Worm (Caenorhabditis elegans) whole organism, L1 larva: Measurements from ENCODE around the gene Y49F6B.8.

Experiments used
- C04F5.9 ChIP-seq: sonication (generic microtip); optimal IDR thresholded peaks from 2 replicates; lab custom pipeline; 2016; ENCODE audit warnings: missing genetic modification characterization, missing compliant biosample characterization
- C34B4.2 ChIP-seq: sonication (generic microtip); optimal IDR thresholded peaks from 2 replicates; lab custom pipeline; 2017; ENCODE audit warnings: mild to moderate bottlenecking, missing genetic modification characterization, missing compliant biosample characterization
- F16B12.6 ChIP-seq: fragments of 150-350 bp; optimal IDR thresholded peaks from 2 replicates; lab custom pipeline; 2014; ENCODE audit warnings: missing biosample characterization, missing genetic modification characterization
- Y116A8C.19 ChIP-seq: sonication (generic microtip); optimal IDR thresholded peaks from 2 replicates; lab custom pipeline; 2016; ENCODE audit warnings: missing compliant biosample characterization, missing genetic modification characterization, borderline replicate concordance
- aha-1 ChIP-seq: fragments of 150-350 bp; optimal IDR thresholded peaks from 2 replicates; lab custom pipeline; 2014; ENCODE audit warnings: missing biosample characterization, missing genetic modification characterization
- blmp-1 ChIP-seq: fragments of 150-350 bp; optimal IDR thresholded peaks from 2 replicates; lab custom pipeline; 2014; ENCODE audit warnings: missing biosample characterization, missing genetic modification characterization
- ceh-63 ChIP-seq: fragments of 200-800 bp; sonication (Bioruptor generic); optimal IDR thresholded peaks from 2 replicates; lab custom pipeline; 2018; ENCODE audit warnings: mild to moderate bottlenecking, missing genetic modification characterization, missing compliant biosample characterization
- ceh-82 ChIP-seq, 3 experiments: fragments of 150-350 bp in 1 of 3; sonication (generic microtip) in 2 of 3; optimal IDR thresholded peaks; 2 replicates each; lab custom pipeline; 2014 to 2017; ENCODE audit warnings: missing biosample characterization in 3 of 3, missing genetic modification characterization in 3 of 3
- ceh-88 ChIP-seq: fragments of 200-800 bp; sonication (Bioruptor generic); IDR thresholded peaks from 2 replicates; pipeline ENCODE4 v1.3.6; 2022; ENCODE audit warnings: missing genetic modification characterization, missing compliant biosample characterization
- ceh-90 ChIP-seq: sonication (generic microtip); optimal IDR thresholded peaks from 2 replicates; lab custom pipeline; 2016; ENCODE audit warnings: missing genetic modification characterization, missing compliant biosample characterization
- ces-1 ChIP-seq: fragments of 150-350 bp; optimal IDR thresholded peaks from 2 replicates; lab custom pipeline; 2014; ENCODE audit warnings: missing biosample characterization, missing genetic modification reagents, missing genetic modification characterization
- dpl-1 ChIP-seq, 3 experiments: fragments of 150-350 bp in 2 of 3; sonication (generic microtip) in 1 of 3; optimal IDR thresholded peaks; 2 replicates each; lab custom pipeline; 2014 to 2017; ENCODE audit warnings: missing biosample characterization in 3 of 3, missing genetic modification characterization in 3 of 3, missing genetic modification reagents in 3 of 3
- dsc-1 ChIP-seq: sonication (generic microtip); optimal IDR thresholded peaks from 2 replicates; lab custom pipeline; 2016; ENCODE audit warnings: mild to moderate bottlenecking, missing genetic modification characterization, missing compliant biosample characterization
- efl-1 ChIP-seq, 4 experiments: fragments of 150-350 bp; optimal IDR thresholded peaks in 3 of 4; peaks in 1 of 4; 1 replicate in 1 of 4; 2 replicates in 3 of 4; lab custom pipeline; 2014; ENCODE audit warnings: missing biosample characterization in 2 of 4, missing genetic modification characterization in 2 of 4, missing genetic modification reagents in 2 of 4
- egl-13 ChIP-seq: sonication (generic microtip); optimal IDR thresholded peaks from 2 replicates; lab custom pipeline; 2016; ENCODE audit warnings: missing genotype, missing genetic modification reagents, missing genetic modification characterization, missing compliant biosample characterization
- egl-27 ChIP-seq, 2 experiments: fragments of 150-350 bp in 1 of 2; sonication (generic microtip); optimal IDR thresholded peaks; 3 replicates each; lab custom pipeline; 2017 to 2018; ENCODE audit warnings: missing biosample characterization in 2 of 2, missing genetic modification characterization in 2 of 2, missing genetic modification reagents in 2 of 2
- elt-2 ChIP-seq: sonication (generic microtip); optimal IDR thresholded peaks from 2 replicates; lab custom pipeline; 2016; ENCODE audit warnings: missing genetic modification characterization, mild to moderate bottlenecking, inconsistent platforms, missing compliant biosample characterization, missing genetic modification reagents
- elt-3 ChIP-seq, 6 experiments: fragments of 150-350 bp in 1 of 6; sonication (generic microtip); optimal IDR thresholded peaks; 2 replicates each; lab custom pipeline; 2017 to 2018; ENCODE audit warnings: missing biosample characterization in 6 of 6, missing genetic modification characterization in 6 of 6, inconsistent platforms in 1 of 6
- fkh-4 ChIP-seq: sonication (generic microtip); optimal IDR thresholded peaks from 2 replicates; lab custom pipeline; 2016; ENCODE audit warnings: missing compliant biosample characterization, missing genetic modification characterization, borderline replicate concordance
- grh-1 ChIP-seq: fragments of 200-800 bp; sonication (Bioruptor generic); IDR thresholded peaks from 2 replicates; pipeline ENCODE4 v1.3.6; 2022; ENCODE audit warnings: missing genetic modification reagents, missing genetic modification characterization, missing compliant biosample characterization
- hlh-4 ChIP-seq: sonication (generic microtip); optimal IDR thresholded peaks from 2 replicates; lab custom pipeline; 2016; ENCODE audit warnings: mild to moderate bottlenecking, missing genetic modification characterization, missing compliant biosample characterization
- irx-1 ChIP-seq: sonication (generic microtip); optimal IDR thresholded peaks from 2 replicates; lab custom pipeline; 2016; ENCODE audit warnings: missing genetic modification characterization, missing compliant biosample characterization
- isw-1 ChIP-seq: fragments of 200-800 bp; sonication (Bioruptor generic); IDR thresholded peaks from 2 replicates; pipeline ENCODE4 v1.3.6; 2022; ENCODE audit warnings: missing genetic modification characterization, missing compliant biosample characterization
- lin-13 ChIP-seq: fragments of 150-350 bp; optimal IDR thresholded peaks from 2 replicates; lab custom pipeline; 2014; ENCODE audit warnings: missing biosample characterization, missing genetic modification reagents, missing genetic modification characterization
- lin-14 ChIP-seq: fragments of 200-800 bp; sonication (Bioruptor generic); optimal IDR thresholded peaks from 2 replicates; lab custom pipeline; 2018; ENCODE audit warnings: mild to moderate bottlenecking, missing genetic modification characterization, moderate library complexity, missing compliant biosample characterization
- lin-15B ChIP-seq: fragments of 150-350 bp; sonication (generic microtip); optimal IDR thresholded peaks from 3 replicates; lab custom pipeline; 2014; ENCODE audit warnings: missing biosample characterization, missing genetic modification characterization
- lin-35 ChIP-seq, 2 experiments: fragments of 150-350 bp; optimal IDR thresholded peaks; 2 replicates each; lab custom pipeline; 2014; ENCODE audit warnings: missing biosample characterization in 2 of 2, missing genetic modification characterization in 2 of 2, missing genetic modification reagents in 2 of 2
- lsy-2 ChIP-seq, 2 experiments: fragments of 150-350 bp; optimal IDR thresholded peaks; 2 replicates each; lab custom pipeline; 2014; ENCODE audit warnings: missing biosample characterization in 2 of 2, missing genetic modification characterization in 2 of 2
- mab-9 ChIP-seq: fragments of 200-800 bp; sonication (Bioruptor generic); IDR thresholded peaks from 2 replicates; pipeline ENCODE4 v1.3.6; 2022; ENCODE audit warnings: missing genetic modification reagents, missing genetic modification characterization, missing compliant biosample characterization
- mef-2 ChIP-seq: fragments of 150-350 bp; optimal IDR thresholded peaks from 2 replicates; lab custom pipeline; 2014; ENCODE audit warnings: missing biosample characterization, missing genetic modification characterization
- nhr-11 ChIP-seq: fragments of 150-350 bp; optimal IDR thresholded peaks from 2 replicates; lab custom pipeline; 2014; ENCODE audit warnings: missing biosample characterization, missing genetic modification characterization
- nhr-19 ChIP-seq: fragments of 200-800 bp; sonication (Bioruptor generic); conservative IDR thresholded peaks from 2 replicates; pipeline ENCODE4 v1.3.6; 2022; ENCODE audit warnings: missing genetic modification characterization, missing compliant biosample characterization
- nhr-20 ChIP-seq: sonication (generic microtip); optimal IDR thresholded peaks from 2 replicates; lab custom pipeline; 2016; ENCODE audit warnings: mild to moderate bottlenecking, missing genetic modification characterization, missing compliant biosample characterization
- nhr-84 ChIP-seq: sonication (generic microtip); optimal IDR thresholded peaks from 2 replicates; lab custom pipeline; 2017; ENCODE audit warnings: missing biosample characterization, missing genetic modification characterization
- pag-3 ChIP-seq: sonication (generic microtip); optimal IDR thresholded peaks from 2 replicates; lab custom pipeline; 2017; ENCODE audit warnings: missing genetic modification characterization, mild to moderate bottlenecking, missing compliant biosample characterization, antibody characterized with exemption, borderline replicate concordance; ENCODE audit not compliant: insufficient read depth
- rnt-1 ChIP-seq: sonication (generic microtip); optimal IDR thresholded peaks from 2 replicates; lab custom pipeline; 2016; ENCODE audit warnings: mild to moderate bottlenecking, missing genetic modification characterization, moderate library complexity, missing compliant biosample characterization
- snpc-4 ChIP-seq: fragments of 150-350 bp; optimal IDR thresholded peaks from 2 replicates; lab custom pipeline; 2014; ENCODE audit warnings: missing biosample characterization, missing genetic modification characterization
- swsn-7 ChIP-seq: sonication (generic microtip); optimal IDR thresholded peaks from 2 replicates; lab custom pipeline; 2016; ENCODE audit warnings: missing genetic modification characterization, missing compliant biosample characterization
- tbx-2 ChIP-seq: sonication (generic microtip); optimal IDR thresholded peaks from 2 replicates; lab custom pipeline; 2016; ENCODE audit warnings: missing genetic modification characterization, missing compliant biosample characterization
- tlp-1 ChIP-seq: fragments of 150-350 bp; optimal IDR thresholded peaks from 2 replicates; lab custom pipeline; 2014; ENCODE audit warnings: missing biosample characterization, missing genetic modification characterization
- unc-130 ChIP-seq: fragments of 150-350 bp; optimal IDR thresholded peaks from 2 replicates; lab custom pipeline; 2017; ENCODE audit warnings: missing biosample characterization, missing genetic modification characterization, inconsistent platforms
- unc-86 ChIP-seq: sonication (generic microtip); optimal IDR thresholded peaks from 2 replicates; lab custom pipeline; 2016; ENCODE audit warnings: missing genetic modification characterization, missing compliant biosample characterization
- vab-15 ChIP-seq: sonication (generic microtip); optimal IDR thresholded peaks from 2 replicates; lab custom pipeline; 2017; ENCODE audit warnings: missing genotype, mild to moderate bottlenecking, missing genetic modification characterization, missing compliant biosample characterization
- zag-1 ChIP-seq: fragments of 150-350 bp; optimal IDR thresholded peaks from 2 replicates; lab custom pipeline; 2014; ENCODE audit warnings: missing biosample characterization, missing genetic modification characterization
- zip-4 ChIP-seq: fragments of 200-800 bp; sonication (Bioruptor generic); optimal IDR thresholded peaks from 2 replicates; lab custom pipeline; 2018; ENCODE audit warnings: mild to moderate bottlenecking, missing genetic modification characterization, moderate library complexity, missing compliant biosample characterization

Gene Y49F6B.8

DNA sequence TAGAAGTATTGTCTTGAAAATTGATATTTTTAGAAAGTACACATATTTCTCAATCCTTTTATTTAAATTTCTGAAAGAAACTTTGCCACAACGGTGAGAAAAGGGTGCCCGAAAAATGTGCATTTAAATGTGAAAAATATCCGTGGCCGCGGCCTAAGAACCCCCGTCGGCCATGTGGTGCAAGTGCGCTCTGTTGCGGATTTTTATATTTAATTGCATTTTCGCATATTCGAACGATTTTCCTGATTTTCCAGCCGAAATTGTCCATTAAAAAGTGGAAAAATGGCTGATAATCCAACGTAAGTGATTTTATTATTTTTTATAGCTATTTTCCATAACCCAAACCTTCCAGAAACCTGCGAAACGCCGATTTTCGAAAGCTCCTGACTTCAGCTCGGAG is 747 bp upstream of the Y49F6B.8 start, which contains the start of gene smu-2 (continued):
- TF ChIP-seq zag-1 (no peak), ceh-63 (GFP tag; lab: Kevin White, UChicago) (no peak), lin-35 (GFP tag; optimal IDR thresholded peaks at IDR 0.05; lab: Kevin White, UChicago) (peak; percentile 51 to 70), snpc-4 (tag; lab: Kevin White, UChicago) (peak; percentile 41), nhr-84 (tag; lab: Kevin White, UChicago) (no peak), rnt-1 (tag; lab: Kevin White, UChicago) (peak; percentile 97), isw-1 (peak; percentile 68), irx-1 (tag; lab: Kevin White, UChicago) (peak; percentile 82), F16B12.6 (tag; lab: Kevin White, UChicago) (peak; percentile 53), lsy-2 (tag; optimal IDR thresholded peaks at IDR 0.05; lab: Kevin White, UChicago) (peak; percentile 69 to 75), elt-2 (tag; lab: Kevin White, UChicago) (peak; percentile 48), nhr-11 (tag; lab: Kevin White, UChicago) (no peak), mef-2 (tag; lab: Kevin White, UChicago) (no peak), egl-13 (tag; lab: Kevin White, UChicago) (peak; percentile 25), C34B4.2 (tag; lab: Kevin White, UChicago) (no peak), ceh-82 (tag; optimal IDR thresholded peaks at IDR 0.05; lab: Kevin White, UChicago) (peak; percentile 24 to 81 (median 55)), nhr-20 (tag; lab: Kevin White, UChicago) (peak; percentile 56), nhr-19 (GFP tag; lab: Robert Waterston, UW) (peak; percentile 57), blmp-1 (tag; lab: Kevin White, UChicago) (no peak), lin-15B (tag; lab: Kevin White, UChicago) (peak; percentile 88), ceh-88 (GFP tag; lab: Robert Waterston, UW) (no peak), egl-27 (tag; optimal IDR thresholded peaks at IDR 0.05; lab: Kevin White, UChicago) (no peak), unc-86 (tag; lab: Kevin White, UChicago) (peak; percentile 49), mab-9 (peak; percentile 54), grh-1 (no peak), aha-1 (no peak), tbx-2 (tag; lab: Kevin White, UChicago) (peak; percentile 71), C04F5.9 (tag; lab: Kevin White, UChicago) (peak; percentile 67), dsc-1 (tag; lab: Kevin White, UChicago) (no peak), tlp-1 (tag; lab: Kevin White, UChicago) (no peak), Y116A8C.19 (tag; lab: Kevin White, UChicago) (no peak), pag-3 (no peak), swsn-7 (no peak), ces-1 (peak; percentile 70), efl-1 (optimal IDR thresholded peaks at IDR 0.05; lab: Kevin White, UChicago) (peak; percentile 71 to 73), efl-1 (GFP tag; optimal IDR thresholded peaks at IDR 0.05 in 1 of 2; lab: Kevin White, UChicago) (peak; percentile 71 to 96)

DNA sequence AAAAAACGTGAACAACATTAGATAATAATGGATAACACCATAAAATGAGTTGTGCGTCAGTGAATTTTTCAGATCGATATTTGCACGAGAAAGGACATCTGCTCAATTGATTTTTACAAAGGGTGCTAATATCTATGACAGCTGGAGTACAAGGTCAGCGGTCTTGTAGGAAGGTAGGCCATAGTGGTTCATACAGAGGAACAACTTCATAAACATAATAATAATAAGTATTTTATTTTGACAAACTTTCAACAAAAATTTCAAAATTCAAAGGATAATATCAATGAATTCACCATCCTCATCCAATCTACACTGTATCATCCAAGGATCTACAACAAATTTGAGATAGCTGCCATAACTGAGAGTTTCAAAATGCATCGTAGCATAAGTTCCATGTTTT is 4.3 kb downstream of the Y49F6B.8 start, which contains the start of gene fbxb-104:
fbxb-104 (minus strand) TSS at position 101 of the 400 bp plus-strand sequence.
- no peak for TF ChIP-seq nhr-84 (tag; lab: Kevin White, UChicago)
- TF ChIP-seq aha-1: no peak
- no peak for TF ChIP-seq nhr-20 (tag; lab: Kevin White, UChicago)
- TF ChIP-seq unc-130 (tag; lab: Kevin White, UChicago): no peak
- TF ChIP-seq dpl-1 (GFP tag; optimal IDR thresholded peaks at IDR 0.05; lab: Kevin White, UChicago): no peak
- TF ChIP-seq C34B4.2 (tag; lab: Kevin White, UChicago): no peak
- no peak for TF ChIP-seq nhr-11 (tag; lab: Kevin White, UChicago)
- no peak for TF ChIP-seq vab-15 (tag; lab: Kevin White, UChicago)
- no peak for TF ChIP-seq ceh-82 (tag; optimal IDR thresholded peaks at IDR 0.05; lab: Kevin White, UChicago)
- no peak for TF ChIP-seq lin-13
- no peak for TF ChIP-seq ceh-90 (tag; lab: Kevin White, UChicago)
- no peak for TF ChIP-seq zip-4 (GFP tag; lab: Kevin White, UChicago)
- TF ChIP-seq elt-3 (tag; optimal IDR thresholded peaks at IDR 0.05; lab: Kevin White, UChicago): no peak
- no peak for TF ChIP-seq lin-14
- TF ChIP-seq hlh-4 (tag; lab: Kevin White, UChicago): no peak
- no peak for TF ChIP-seq fkh-4
